Fruit fly (Drosophila melanogaster) whole organism, embryonic: ENCODE results near the gene Tfb5.

Source experiments
- Adf1 ChIP-seq: fragments of 200-800 bp; sonication (Bioruptor generic); IDR thresholded peaks from 2 replicates; pipeline ENCODE4 v1.3.6; 2022; ENCODE audit warnings: missing biosample characterization, missing genetic modification characterization
- Blimp-1 ChIP-seq: fragments of 200-800 bp; sonication (Bioruptor generic); optimal IDR thresholded peaks from 3 replicates; lab custom pipeline; 2018; ENCODE audit warnings: missing biosample characterization, missing genetic modification characterization, mild to moderate bottlenecking, moderate library complexity, missing genetic modification reagents
- CG10267 ChIP-seq: fragments of 200-800 bp; sonication (Bioruptor generic); optimal IDR thresholded peaks from 2 replicates; lab custom pipeline; 2018; ENCODE audit warnings: missing biosample characterization, mild to moderate bottlenecking, missing genetic modification characterization, moderate library complexity
- CG10543 ChIP-seq: fragments of 200-800 bp; sonication (Bioruptor generic); optimal IDR thresholded peaks from 3 replicates; lab custom pipeline; 2017; ENCODE audit warnings: missing biosample characterization, mild to moderate bottlenecking, missing genetic modification characterization, moderate library complexity
- CG12071 ChIP-seq: fragments of 200-800 bp; sonication (Bioruptor generic); optimal IDR thresholded peaks from 3 replicates; lab custom pipeline; 2018; ENCODE audit warnings: missing biosample characterization, mild to moderate bottlenecking, missing genetic modification characterization
- CG12769 ChIP-seq: fragments of 200-800 bp; sonication (Bioruptor generic); optimal IDR thresholded peaks from 2 replicates; lab custom pipeline; 2019; ENCODE audit warnings: missing biosample characterization, mild to moderate bottlenecking, missing genetic modification characterization, moderate library complexity
- CG13123 ChIP-seq: fragments of 200-800 bp; sonication (Bioruptor generic); optimal IDR thresholded peaks from 2 replicates; lab custom pipeline; 2016; ENCODE audit warnings: missing biosample characterization, missing genetic modification characterization
- CG13287 ChIP-seq: fragments of 200-800 bp; sonication (Bioruptor generic); IDR thresholded peaks from 2 replicates; pipeline ENCODE4 v1.3.6; 2022; ENCODE audit warnings: missing biosample characterization, missing genetic modification characterization; ENCODE audit not compliant: partially characterized antibody
- CG17612 ChIP-seq: fragments of 200-800 bp; sonication (Bioruptor generic); IDR thresholded peaks from 2 replicates; pipeline ENCODE4 v1.3.6; 2022; ENCODE audit warnings: missing biosample characterization, missing genetic modification characterization
- CG31365 ChIP-seq: fragments of 200-800 bp; sonication (Bioruptor generic); optimal IDR thresholded peaks from 2 replicates; lab custom pipeline; 2018; ENCODE audit warnings: missing biosample characterization, mild to moderate bottlenecking, missing genetic modification characterization
- CG32767 ChIP-seq: fragments of 200-800 bp; sonication (Bioruptor generic); IDR thresholded peaks from 2 replicates; pipeline ENCODE4 v1.3.6; 2022; ENCODE audit warnings: missing biosample characterization, missing genetic modification characterization
- CG4730 ChIP-seq: fragments of 200-800 bp; sonication (Bioruptor generic); IDR thresholded peaks from 2 replicates; pipeline ENCODE4 v1.3.6; 2022; ENCODE audit warnings: missing biosample characterization, missing genetic modification characterization
- CG6272 ChIP-seq: fragments of 200-800 bp; sonication (Bioruptor generic); IDR thresholded peaks from 2 replicates; pipeline ENCODE4 v1.3.6; 2022; ENCODE audit warnings: missing biosample characterization, missing genetic modification characterization
- CG6654 ChIP-seq: fragments of 200-800 bp; sonication (Bioruptor generic); optimal IDR thresholded peaks from 2 replicates; lab custom pipeline; 2017; ENCODE audit warnings: missing biosample characterization, mild to moderate bottlenecking, missing genetic modification characterization
- CG7357 ChIP-seq: fragments of 200-800 bp; sonication (Bioruptor generic); IDR thresholded peaks from 3 replicates; pipeline ENCODE4 v1.3.6; 2022; ENCODE audit warnings: missing biosample characterization, missing genetic modification characterization
- HmgD ChIP-seq: fragments of 200-800 bp; sonication (Bioruptor generic); optimal IDR thresholded peaks from 3 replicates; lab custom pipeline; 2016; ENCODE audit warnings: missing biosample characterization, missing genetic modification characterization
- HmgZ ChIP-seq: fragments of 200-800 bp; sonication (Bioruptor generic); optimal IDR thresholded peaks from 2 replicates; lab custom pipeline; 2018; ENCODE audit warnings: missing biosample characterization, mild to moderate bottlenecking, missing genetic modification characterization
- Hr78 ChIP-seq, 2 experiments: fragments of 200-800 bp in 1 of 2; fragments of >200 bp in 1 of 2; sonication (Bioruptor generic) in 1 of 2; optimal IDR thresholded peaks; 2 replicates each; lab custom pipeline; 2017 to 2019; ENCODE audit warnings: missing biosample characterization in 2 of 2, missing genetic modification characterization in 2 of 2, mild to moderate bottlenecking in 1 of 2, moderate library complexity in 1 of 2
- MTF-1 ChIP-seq: fragments of 200-800 bp; sonication (Bioruptor generic); optimal IDR thresholded peaks from 2 replicates; lab custom pipeline; 2018; ENCODE audit warnings: missing biosample characterization, mild to moderate bottlenecking, missing genetic modification characterization, borderline replicate concordance
- Med ChIP-seq: fragments of 200-800 bp; sonication (Bioruptor generic); peaks from one replicate; lab custom pipeline; 2016; ENCODE audit warnings: missing biosample characterization, missing genetic modification characterization, mild to moderate bottlenecking, inconsistent platforms, moderate library complexity
- Meics ChIP-seq: fragments of 200-800 bp; sonication (Bioruptor generic); optimal IDR thresholded peaks from 2 replicates; lab custom pipeline; 2017; ENCODE audit warnings: missing biosample characterization, mild to moderate bottlenecking, missing genetic modification characterization
- Nf-YA ChIP-seq: fragments of 200-800 bp; sonication (Bioruptor generic); IDR thresholded peaks from 2 replicates; pipeline ENCODE4 v1.3.6; 2022; ENCODE audit warnings: missing biosample characterization, missing genetic modification characterization
- Nf-YC ChIP-seq: fragments of 200-800 bp; optimal IDR thresholded peaks from 3 replicates; lab custom pipeline; 2019; ENCODE audit warnings: missing biosample characterization, mild to moderate bottlenecking, missing genetic modification characterization, moderate library complexity
- Pdp1 ChIP-seq, 2 experiments: fragments of 200-800 bp; sonication (Bioruptor generic); optimal IDR thresholded peaks; 3 replicates each; lab custom pipeline; 2016; ENCODE audit warnings: missing biosample characterization in 2 of 2, missing genetic modification characterization in 2 of 2, mild to moderate bottlenecking in 1 of 2, moderate library complexity in 1 of 2
- Rfx ChIP-seq: fragments of 200-800 bp; sonication (Bioruptor generic); IDR thresholded peaks from 2 replicates; pipeline ENCODE4 v1.3.6; 2022; ENCODE audit warnings: missing biosample characterization, missing genetic modification characterization
- Tbp ChIP-seq: fragments of >200 bp; optimal IDR thresholded peaks from 2 replicates; lab custom pipeline; 2018; ENCODE audit warnings: missing biosample characterization, missing genetic modification characterization
- Trl ChIP-seq, 3 experiments: fragments of >200 bp in 2 of 3; fragments of 200-800 bp in 1 of 3; sonication (Bioruptor generic) in 1 of 3; optimal IDR thresholded peaks; 2 replicates in 1 of 3; 3 replicates in 2 of 3; lab custom pipeline; 2016 to 2017; ENCODE audit warnings: missing biosample characterization in 1 of 3, missing genetic modification characterization in 1 of 3
- Usf ChIP-seq: fragments of 200-800 bp; sonication (Bioruptor generic); optimal IDR thresholded peaks from 2 replicates; lab custom pipeline; 2017; ENCODE audit warnings: missing genotype, missing biosample characterization, missing genetic modification characterization
- bbx ChIP-seq: fragments of 200-800 bp; sonication (Bioruptor generic); IDR thresholded peaks from 2 replicates; pipeline ENCODE4 v1.3.6; 2022; ENCODE audit warnings: missing biosample characterization, missing genetic modification characterization; ENCODE audit not compliant: partially characterized antibody
- btn ChIP-seq: fragments of 200-800 bp; sonication (Bioruptor generic); optimal IDR thresholded peaks from 2 replicates; lab custom pipeline; 2016; ENCODE audit warnings: missing biosample characterization, missing genetic modification characterization
- cg ChIP-seq: fragments of 200-800 bp; sonication (Bioruptor generic); optimal IDR thresholded peaks from 3 replicates; lab custom pipeline; 2019; ENCODE audit warnings: missing biosample characterization, mild to moderate bottlenecking, missing genetic modification characterization, moderate library complexity
- ci ChIP-seq: fragments of 200-800 bp; sonication (Bioruptor generic); IDR thresholded peaks from 3 replicates; pipeline ENCODE4 v1.3.6; 2022; ENCODE audit warnings: missing biosample characterization, missing genetic modification characterization
- dimm ChIP-seq: fragments of 200-800 bp; sonication (Bioruptor generic); IDR thresholded peaks from 2 replicates; pipeline ENCODE4 v1.3.6; 2022; ENCODE audit warnings: missing biosample characterization, missing genetic modification characterization
- ftz-f1 ChIP-seq: fragments of 200-800 bp; sonication (Bioruptor generic); optimal IDR thresholded peaks from 2 replicates; lab custom pipeline; 2016; ENCODE audit warnings: missing biosample characterization, missing genetic modification characterization
- ind ChIP-seq: fragments of 200-800 bp; sonication (Bioruptor generic); optimal IDR thresholded peaks from 3 replicates; lab custom pipeline; 2016; ENCODE audit warnings: missing biosample characterization, missing genetic modification characterization
- jing ChIP-seq: fragments of 200-800 bp; sonication (Bioruptor generic); optimal IDR thresholded peaks from 2 replicates; lab custom pipeline; 2018; ENCODE audit warnings: missing biosample characterization, mild to moderate bottlenecking, missing genetic modification characterization
- luna ChIP-seq: fragments of 200-800 bp; sonication (Bioruptor generic); optimal IDR thresholded peaks from 2 replicates; lab custom pipeline; 2016; ENCODE audit warnings: missing biosample characterization, missing genetic modification characterization
- oc ChIP-seq: fragments of 200-800 bp; sonication (Bioruptor generic); optimal IDR thresholded peaks from 2 replicates; lab custom pipeline; 2018; ENCODE audit warnings: missing biosample characterization, mild to moderate bottlenecking, missing genetic modification characterization, moderate library complexity
- org-1 ChIP-seq: fragments of 200-800 bp; sonication (Bioruptor generic); optimal IDR thresholded peaks from 2 replicates; lab custom pipeline; 2017; ENCODE audit warnings: missing biosample characterization, missing genetic modification characterization
- pho ChIP-seq: fragments of 200-800 bp; sonication (Bioruptor generic); optimal IDR thresholded peaks from 2 replicates; lab custom pipeline; 2016; ENCODE audit warnings: missing biosample characterization, missing genetic modification characterization
- rib ChIP-seq: fragments of 200-800 bp; sonication (Bioruptor generic); IDR thresholded peaks from 2 replicates; pipeline ENCODE4 v1.3.6; 2022; ENCODE audit warnings: missing biosample characterization, missing genetic modification characterization
- sens ChIP-seq: fragments of 200-800 bp; sonication (Bioruptor generic); peaks from one replicate; lab custom pipeline; 2016; ENCODE audit warnings: missing biosample characterization, missing genetic modification characterization
- stwl ChIP-seq: fragments of 200-800 bp; sonication (Bioruptor generic); optimal IDR thresholded peaks from 3 replicates; lab custom pipeline; 2018; ENCODE audit warnings: missing biosample characterization, mild to moderate bottlenecking, missing genetic modification characterization, moderate library complexity
- tap ChIP-seq: fragments of 200-800 bp; optimal IDR thresholded peaks from 3 replicates; lab custom pipeline; 2019; ENCODE audit warnings: missing biosample characterization, mild to moderate bottlenecking, missing genetic modification characterization, moderate library complexity
- tgo ChIP-seq: fragments of 200-800 bp; sonication (Bioruptor generic); IDR thresholded peaks from 3 replicates; pipeline ENCODE4 v1.3.6; 2022; ENCODE audit warnings: missing biosample characterization, missing genetic modification characterization
- unc-4 ChIP-seq: fragments of 200-800 bp; sonication (Bioruptor generic); IDR thresholded peaks from 2 replicates; pipeline ENCODE4 v1.3.6; 2022; ENCODE audit warnings: missing biosample characterization, missing genetic modification characterization; ENCODE audit not compliant: partially characterized antibody
- wek ChIP-seq: fragments of 200-800 bp; sonication (Bioruptor generic); optimal IDR thresholded peaks from 3 replicates; lab custom pipeline; 2018; ENCODE audit warnings: missing biosample characterization, mild to moderate bottlenecking, missing genetic modification characterization, moderate library complexity
- yki ChIP-seq: fragments of >200 bp; optimal IDR thresholded peaks from 3 replicates; lab custom pipeline; 2018
- z ChIP-seq: fragments of 200-800 bp; sonication (Bioruptor generic); IDR thresholded peaks from 3 replicates; pipeline ENCODE4 v1.3.6; 2022; ENCODE audit warnings: missing biosample characterization, missing genetic modification characterization

Gene Tfb5

DNA sequence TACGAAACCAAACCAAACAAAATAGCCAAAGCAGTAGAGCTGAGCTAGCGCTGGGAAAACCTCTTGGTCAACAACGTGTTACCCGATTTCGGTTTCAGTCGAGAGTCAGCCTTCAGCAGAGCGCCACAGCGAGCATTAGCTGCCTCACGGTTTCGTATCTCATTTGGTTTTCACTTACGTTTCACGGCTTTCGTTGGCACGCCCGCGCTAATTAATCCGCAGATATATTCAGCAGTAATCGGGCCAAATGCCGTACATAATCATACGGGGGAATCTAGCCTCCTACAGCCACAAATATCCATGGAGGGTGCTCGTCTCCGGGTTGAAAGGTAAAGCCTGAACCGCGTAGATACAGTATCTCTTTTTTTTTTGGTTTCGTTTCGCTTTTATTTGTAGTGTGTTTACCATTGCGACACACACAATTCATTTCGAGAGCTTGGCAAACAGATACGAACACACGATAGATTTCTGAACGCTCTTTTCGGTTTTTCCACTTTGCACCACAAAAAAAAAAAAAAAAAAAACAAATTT lies 33.8 kb upstream of the Tfb5 start, which contains the start of gene CG31650 (continued):
- TF ChIP-seq CG31365 (tag; lab: Kevin White, UChicago) = no peak
- TF ChIP-seq Meics (GFP tag; lab: Kevin White, UChicago) = no peak
- TF ChIP-seq sens (GFP tag; lab: Kevin White, UChicago) = peak; percentile 17
- no peak for TF ChIP-seq jing (GFP tag; lab: Kevin White, UChicago)
- TF ChIP-seq CG6654 (GFP tag; lab: Kevin White, UChicago) = no peak
- TF ChIP-seq CG13287 = no peak
- TF ChIP-seq CG6272 (GFP tag; lab: Robert Waterston, UW) = no peak
- no peak for TF ChIP-seq HmgD (GFP tag; lab: Kevin White, UChicago)
- TF ChIP-seq btn (GFP tag; lab: Kevin White, UChicago) = peak; percentile 13
- TF ChIP-seq Nf-YC (tag; lab: Kevin White, UChicago) = no peak
- TF ChIP-seq Trl (optimal IDR thresholded peaks at IDR 0.05; lab: Kevin White, UChicago) = no peak
- TF ChIP-seq Trl (GFP tag; optimal IDR thresholded peaks at IDR 0.05; lab: Kevin White, UChicago) = no peak
- peak; percentile 7; the same call in 2 of the 3 replicates for TF ChIP-seq ci (GFP tag; lab: Robert Waterston, UW)
- TF ChIP-seq rib = no peak
- TF ChIP-seq Med (GFP tag; lab: Kevin White, UChicago) = peak; percentile 35
- no peak for TF ChIP-seq z
- peak; percentile 18 for TF ChIP-seq wek (GFP tag; lab: Kevin White, UChicago)
- TF ChIP-seq CG10543 (GFP tag; lab: Kevin White, UChicago) = peak; percentile 43
- TF ChIP-seq Pdp1 (GFP tag; optimal IDR thresholded peaks at IDR 0.05; lab: Kevin White, UChicago) = no peak
- TF ChIP-seq HmgZ (tag; lab: Kevin White, UChicago) = no peak
- TF ChIP-seq pho (GFP tag; lab: Kevin White, UChicago) = no peak
- peak; percentile 6; the same call in 1 of the 2 replicates for TF ChIP-seq Rfx (GFP tag; lab: Robert Waterston, UW)
- TF ChIP-seq oc (tag; lab: Kevin White, UChicago) = peak; percentile 29
- peak; percentile 24 for TF ChIP-seq CG12769 (tag; lab: Kevin White, UChicago)
- no peak; the same call in 2 of the 3 replicates for TF ChIP-seq tgo
- TF ChIP-seq Blimp-1 = peak; percentile 42
- 0 out of 2 replicates have a peak, but pooled peaks have one; percentile 37 for TF ChIP-seq unc-4 (GFP tag; lab: Robert Waterston, UW)
- peak; percentile 11 for TF ChIP-seq ftz-f1
- peak in 1 of 2 experiments; percentile 90 for TF ChIP-seq Hr78 (GFP tag; optimal IDR thresholded peaks at IDR 0.05; lab: Kevin White, UChicago)
- peak; percentile 35 for TF ChIP-seq cg
- no peak for TF ChIP-seq MTF-1
- TF ChIP-seq yki (lab: Kevin White, UChicago) = no peak
- TF ChIP-seq dimm = no peak
- TF ChIP-seq Tbp (GFP tag; lab: Kevin White, UChicago) = no peak
- TF ChIP-seq CG32767 (GFP tag; lab: Robert Waterston, UW) = no peak

DNA sequence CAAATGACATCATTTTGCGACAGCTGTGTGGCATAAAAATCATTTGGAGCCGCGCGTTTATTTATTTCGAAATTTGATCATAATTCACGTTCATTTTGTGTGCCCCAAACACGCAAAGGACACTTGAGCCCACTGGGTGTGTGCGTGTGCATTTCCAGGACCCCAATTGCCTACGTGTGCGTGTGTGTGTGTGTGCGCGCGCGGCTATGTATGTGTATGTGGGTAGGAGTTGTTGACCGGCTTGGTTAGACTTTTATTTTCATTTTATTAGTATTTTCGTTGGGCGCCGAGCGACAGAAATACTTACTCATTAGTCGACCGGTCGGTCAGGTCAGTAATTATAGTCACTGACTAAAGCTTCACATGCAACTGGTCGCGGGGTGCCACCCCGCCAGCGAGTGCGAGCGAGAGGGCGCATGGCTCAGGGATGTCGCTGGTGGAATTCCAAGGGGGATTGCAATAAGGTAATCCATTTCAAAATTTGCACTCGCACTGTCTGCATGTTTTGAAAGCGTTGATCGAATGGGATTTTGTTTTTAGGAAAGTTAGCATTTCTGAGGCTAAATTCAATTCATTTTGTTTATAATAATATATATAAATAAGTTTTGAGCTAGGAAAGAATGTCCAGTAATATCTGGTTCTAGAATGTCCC lies 33.0 kb upstream of the Tfb5 start:
- TF ChIP-seq Rfx (GFP tag; lab: Robert Waterston, UW) (peak; percentile 67), CG7357 (GFP tag; lab: Robert Waterston, UW) (no peak), CG17612 (GFP tag; lab: Robert Waterston, UW) (0 out of 2 replicates have a peak, but pooled peaks have one; percentile 41), tap (no peak), CG10267 (tag; lab: Kevin White, UChicago) (no peak), CG4730 (GFP tag; lab: Robert Waterston, UW) (0 out of 2 replicates have a peak, but pooled peaks have one; percentile 19), CG13123 (no peak), CG6654 (GFP tag; lab: Kevin White, UChicago) (no peak), ind (GFP tag; lab: Kevin White, UChicago) (peak; percentile 63), Nf-YA (no peak), CG13287 (no peak), stwl (tag; lab: Kevin White, UChicago) (no peak), wek (GFP tag; lab: Kevin White, UChicago) (no peak), org-1 (no peak), pho (GFP tag; lab: Kevin White, UChicago) (peak; percentile 23), luna (GFP tag; lab: Kevin White, UChicago) (no peak), Adf1 (GFP tag; lab: Robert Waterston, UW) (no peak), CG12071 (GFP tag; lab: Kevin White, UChicago) (no peak), bbx (GFP tag; lab: Robert Waterston, UW) (no peak), Usf (GFP tag; lab: Kevin White, UChicago) (no peak)
